Fruit fly (Drosophila melanogaster) whole organism, embryonic: Measurements from ENCODE around the gene CG1638.

Experiments
- Bdp1 ChIP-seq: fragments of 200-800 bp; sonication (Bioruptor generic); optimal IDR thresholded peaks from 3 replicates; lab custom pipeline; 2016; ENCODE audit warnings: missing biosample characterization, missing genetic modification characterization
- CG12236 ChIP-seq: fragments of 200-800 bp; sonication (Bioruptor generic); optimal IDR thresholded peaks from 2 replicates; lab custom pipeline; 2016; ENCODE audit warnings: missing biosample characterization, missing genetic modification characterization
- CG13424 ChIP-seq: fragments of 200-800 bp; sonication (Bioruptor generic); optimal IDR thresholded peaks from 2 replicates; lab custom pipeline; 2019; ENCODE audit warnings: missing biosample characterization, mild to moderate bottlenecking, missing genetic modification characterization, moderate library complexity
- CG1603 ChIP-seq: fragments of 200-800 bp; sonication (Bioruptor generic); optimal IDR thresholded peaks from 2 replicates; lab custom pipeline; 2019; ENCODE audit warnings: missing biosample characterization, mild to moderate bottlenecking, missing genetic modification characterization, moderate library complexity
- CG17612 ChIP-seq: fragments of 200-800 bp; sonication (Bioruptor generic); IDR thresholded peaks from 2 replicates; pipeline ENCODE4 v1.3.6; 2022; ENCODE audit warnings: missing biosample characterization, missing genetic modification characterization
- CG18011 ChIP-seq: fragments of 200-800 bp; sonication (Bioruptor generic); optimal IDR thresholded peaks from 2 replicates; lab custom pipeline; 2017; ENCODE audit warnings: missing biosample characterization, missing genetic modification characterization, mild to moderate bottlenecking, moderate library complexity, missing genotype
- CG2116 ChIP-seq: fragments of 200-800 bp; sonication (Bioruptor generic); optimal IDR thresholded peaks from 3 replicates; lab custom pipeline; 2018; ENCODE audit warnings: missing biosample characterization, mild to moderate bottlenecking, missing genetic modification characterization
- CG3065 ChIP-seq: fragments of 200-800 bp; sonication (Bioruptor generic); optimal IDR thresholded peaks from 2 replicates; lab custom pipeline; 2016; ENCODE audit warnings: missing biosample characterization, missing genetic modification characterization
- CG6791 ChIP-seq: fragments of 200-800 bp; sonication (Bioruptor generic); IDR thresholded peaks from 3 replicates; pipeline ENCODE4 v1.3.6; 2022; ENCODE audit warnings: missing biosample characterization, missing genetic modification characterization; ENCODE audit not compliant: partially characterized antibody
- CG6854 ChIP-seq: fragments of 200-800 bp; sonication (Bioruptor generic); optimal IDR thresholded peaks from 3 replicates; lab custom pipeline; 2017; ENCODE audit warnings: missing biosample characterization, mild to moderate bottlenecking, missing genetic modification characterization
- CG8359 ChIP-seq: fragments of 200-800 bp; sonication (Bioruptor generic); optimal IDR thresholded peaks from 2 replicates; lab custom pipeline; 2017; ENCODE audit warnings: missing biosample characterization, mild to moderate bottlenecking, missing genetic modification characterization, borderline replicate concordance
- CHES-1-like ChIP-seq: fragments of 200-800 bp; sonication (Bioruptor generic); optimal IDR thresholded peaks from 2 replicates; lab custom pipeline; 2016; ENCODE audit warnings: missing biosample characterization, missing genetic modification characterization
- CTCF ChIP-seq: fragments of 200-800 bp; sonication (Bioruptor generic); optimal IDR thresholded peaks from 2 replicates; lab custom pipeline; 2017; ENCODE audit warnings: missing biosample characterization, mild to moderate bottlenecking, missing genetic modification characterization, moderate library complexity
- Ets65A ChIP-seq: fragments of 200-800 bp; sonication (Bioruptor generic); peaks from one replicate; lab custom pipeline; 2016; ENCODE audit warnings: missing biosample characterization, missing genetic modification characterization
- Ets97D ChIP-seq: fragments of 200-800 bp; sonication (Bioruptor generic); optimal IDR thresholded peaks from 3 replicates; lab custom pipeline; 2016; ENCODE audit warnings: missing biosample characterization, missing genetic modification characterization
- HLHmδ ChIP-seq: fragments of 200-800 bp; sonication (Bioruptor generic); optimal IDR thresholded peaks from 2 replicates; lab custom pipeline; 2018; ENCODE audit warnings: missing biosample characterization, mild to moderate bottlenecking, missing genetic modification characterization, moderate library complexity
- Mrtf ChIP-seq: fragments of 200-800 bp; sonication (Bioruptor generic); IDR thresholded peaks from 3 replicates; pipeline ENCODE4 v1.3.6; 2022; ENCODE audit warnings: missing biosample characterization, missing genetic modification characterization
- NC2β ChIP-seq: fragments of 200-800 bp; sonication (Bioruptor generic); optimal IDR thresholded peaks from 2 replicates; lab custom pipeline; 2016; ENCODE audit warnings: missing biosample characterization, missing genetic modification characterization
- Nf-YB ChIP-seq: fragments of 200-800 bp; sonication (Bioruptor generic); optimal IDR thresholded peaks from 3 replicates; lab custom pipeline; 2019; ENCODE audit warnings: missing biosample characterization, mild to moderate bottlenecking, missing genetic modification characterization, moderate library complexity
- Nf-YC ChIP-seq: fragments of 200-800 bp; optimal IDR thresholded peaks from 3 replicates; lab custom pipeline; 2019; ENCODE audit warnings: missing biosample characterization, mild to moderate bottlenecking, missing genetic modification characterization, moderate library complexity
- Scr ChIP-seq: fragments of 200-800 bp; sonication (Bioruptor generic); IDR thresholded peaks from 2 replicates; pipeline ENCODE4 v1.3.6; 2022; ENCODE audit warnings: missing biosample characterization, missing genetic modification characterization; ENCODE audit not compliant: partially characterized antibody
- Taf1 ChIP-seq: fragments of 200-800 bp; sonication (Bioruptor generic); IDR thresholded peaks from 2 replicates; pipeline ENCODE4 v1.3.6; 2022; ENCODE audit warnings: missing biosample characterization, missing genetic modification characterization
- Trl ChIP-seq, 3 experiments: fragments of >200 bp in 2 of 3; fragments of 200-800 bp in 1 of 3; sonication (Bioruptor generic) in 1 of 3; optimal IDR thresholded peaks; 2 replicates in 1 of 3; 3 replicates in 2 of 3; lab custom pipeline; 2016 to 2017; ENCODE audit warnings: missing biosample characterization in 1 of 3, missing genetic modification characterization in 1 of 3
- YL-1 ChIP-seq: fragments of 200-800 bp; sonication (Bioruptor generic); optimal IDR thresholded peaks from 3 replicates; lab custom pipeline; 2017; ENCODE audit warnings: missing biosample characterization, mild to moderate bottlenecking, missing genetic modification characterization
- ara ChIP-seq: fragments of 200-800 bp; sonication (Bioruptor generic); IDR thresholded peaks from 2 replicates; pipeline ENCODE4 v1.3.6; 2022; ENCODE audit warnings: missing biosample characterization, missing genetic modification characterization
- ato ChIP-seq: fragments of 200-800 bp; sonication (Bioruptor generic); IDR thresholded peaks from 2 replicates; pipeline ENCODE4 v1.3.6; 2022; ENCODE audit warnings: missing biosample characterization, missing genetic modification characterization; ENCODE audit not compliant: partially characterized antibody
- cg ChIP-seq: fragments of 200-800 bp; sonication (Bioruptor generic); optimal IDR thresholded peaks from 3 replicates; lab custom pipeline; 2019; ENCODE audit warnings: missing biosample characterization, mild to moderate bottlenecking, missing genetic modification characterization, moderate library complexity
- chif ChIP-seq, 2 experiments: fragments of 200-800 bp; sonication (Bioruptor generic); optimal IDR thresholded peaks; 3 replicates each; lab custom pipeline; 2016; ENCODE audit warnings: missing biosample characterization in 2 of 2, missing genetic modification characterization in 2 of 2
- dimm ChIP-seq: fragments of 200-800 bp; sonication (Bioruptor generic); IDR thresholded peaks from 2 replicates; pipeline ENCODE4 v1.3.6; 2022; ENCODE audit warnings: missing biosample characterization, missing genetic modification characterization
- dmrt99B ChIP-seq: fragments of 200-800 bp; sonication (Bioruptor generic); optimal IDR thresholded peaks from 2 replicates; lab custom pipeline; 2018; ENCODE audit warnings: missing biosample characterization, mild to moderate bottlenecking, missing genetic modification characterization, moderate library complexity
- en ChIP-seq: fragments of 200-800 bp; sonication (Bioruptor generic); optimal IDR thresholded peaks from 2 replicates; lab custom pipeline; 2016; ENCODE audit warnings: missing biosample characterization, missing genetic modification characterization
- ewg ChIP-seq: fragments of 200-800 bp; sonication (Bioruptor generic); optimal IDR thresholded peaks from 3 replicates; lab custom pipeline; 2017; ENCODE audit warnings: mild to moderate bottlenecking, missing biosample characterization, missing genetic modification reagents, missing genetic modification characterization
- exex ChIP-seq: fragments of 200-800 bp; sonication (Bioruptor generic); optimal IDR thresholded peaks from 4 replicates; lab custom pipeline; 2018; ENCODE audit warnings: missing biosample characterization, mild to moderate bottlenecking, missing genetic modification characterization, moderate library complexity
- gem ChIP-seq: fragments of 200-800 bp; sonication (Bioruptor generic); optimal IDR thresholded peaks from 2 replicates; lab custom pipeline; 2019; ENCODE audit warnings: missing biosample characterization, mild to moderate bottlenecking, missing genetic modification characterization, moderate library complexity
- gfzf ChIP-seq: fragments of 200-800 bp; sonication (Bioruptor generic); optimal IDR thresholded peaks from 2 replicates; lab custom pipeline; 2016; ENCODE audit warnings: missing biosample characterization, mild to moderate bottlenecking, missing genetic modification characterization, moderate library complexity
- hkb ChIP-seq, 2 experiments: fragments of 200-800 bp in 1 of 2; fragments of >200 bp in 1 of 2; sonication (Bioruptor generic) in 1 of 2; IDR thresholded peaks in 1 of 2; optimal IDR thresholded peaks in 1 of 2; 2 replicates each; pipeline versions ENCODE4 v1.3.6 to Lab custom; 2017 to 2022; ENCODE audit warnings: missing biosample characterization in 1 of 2, missing genetic modification characterization in 1 of 2
- mirr ChIP-seq: fragments of 200-800 bp; sonication (Bioruptor generic); optimal IDR thresholded peaks from 3 replicates; lab custom pipeline; 2018; ENCODE audit warnings: missing biosample characterization, mild to moderate bottlenecking, missing genetic modification characterization
- pros ChIP-seq: fragments of 200-800 bp; sonication (Bioruptor generic); optimal IDR thresholded peaks from 3 replicates; lab custom pipeline; 2019; ENCODE audit warnings: missing biosample characterization, mild to moderate bottlenecking, missing genetic modification characterization, moderate library complexity
- psq ChIP-seq: fragments of 200-800 bp; sonication (Bioruptor generic); optimal IDR thresholded peaks from 2 replicates; lab custom pipeline; 2017; ENCODE audit warnings: missing biosample characterization, missing genetic modification characterization
- pzg ChIP-seq: fragments of 200-800 bp; sonication (Bioruptor generic); optimal IDR thresholded peaks from 3 replicates; lab custom pipeline; 2018; ENCODE audit warnings: missing biosample characterization, mild to moderate bottlenecking, missing genetic modification characterization, moderate library complexity
- sim ChIP-seq: fragments of 200-800 bp; sonication (Bioruptor generic); IDR thresholded peaks from 2 replicates; pipeline ENCODE4 v1.3.6; 2022; ENCODE audit warnings: missing biosample characterization, missing genetic modification characterization
- sna ChIP-seq: fragments of 200-800 bp; sonication (Bioruptor generic); IDR thresholded peaks from 2 replicates; pipeline ENCODE4 v1.3.6; 2022; ENCODE audit warnings: missing biosample characterization, missing genetic modification characterization; ENCODE audit not compliant: partially characterized antibody
- sqz ChIP-seq: fragments of 200-800 bp; sonication (Bioruptor generic); optimal IDR thresholded peaks from 3 replicates; lab custom pipeline; 2018; ENCODE audit warnings: missing biosample characterization, mild to moderate bottlenecking, missing genetic modification characterization
- trem ChIP-seq: fragments of 200-800 bp; optimal IDR thresholded peaks from 3 replicates; lab custom pipeline; 2019; ENCODE audit warnings: missing biosample characterization, mild to moderate bottlenecking, missing genetic modification characterization, moderate library complexity
- twi ChIP-seq: fragments of 200-800 bp; optimal IDR thresholded peaks from 2 replicates; lab custom pipeline; 2019; ENCODE audit warnings: missing biosample characterization, mild to moderate bottlenecking, missing genetic modification characterization, moderate library complexity
- unc-4 ChIP-seq: fragments of 200-800 bp; sonication (Bioruptor generic); IDR thresholded peaks from 2 replicates; pipeline ENCODE4 v1.3.6; 2022; ENCODE audit warnings: missing biosample characterization, missing genetic modification characterization; ENCODE audit not compliant: partially characterized antibody
- wor ChIP-seq: fragments of 200-800 bp; sonication (Bioruptor generic); IDR thresholded peaks from 2 replicates; pipeline ENCODE4 v1.3.6; 2022; ENCODE audit warnings: missing biosample characterization, missing genetic modification characterization
- zf30C ChIP-seq: fragments of 200-800 bp; sonication (Bioruptor generic); optimal IDR thresholded peaks from 3 replicates; lab custom pipeline; 2018; ENCODE audit warnings: missing biosample characterization, mild to moderate bottlenecking, missing genetic modification characterization

Gene CG1638

dm6 chr3R:31610639-31611594, 20.5 kb downstream of the CG1638 start, which contains the start of gene Med (continued):
- no peak for TF ChIP-seq CG3065 (GFP tag; lab: Kevin White, UChicago)
- TF ChIP-seq wor (GFP tag; lab: Robert Waterston, UW), result no peak
- no peak for TF ChIP-seq sim (GFP tag; lab: Robert Waterston, UW)
- TF ChIP-seq YL-1 (GFP tag; lab: Kevin White, UChicago), result peak; percentile 95
- TF ChIP-seq mirr (GFP tag; lab: Kevin White, UChicago), result no peak
- no peak for TF ChIP-seq Mrtf
- no peak for TF ChIP-seq unc-4 (GFP tag; lab: Robert Waterston, UW)
- peak; percentile 72 for TF ChIP-seq trem (tag; lab: Kevin White, UChicago)
- TF ChIP-seq Trl (optimal IDR thresholded peaks at IDR 0.05; lab: Kevin White, UChicago), result peak in 1 of 2 experiments; percentile 4
- TF ChIP-seq Trl (GFP tag; optimal IDR thresholded peaks at IDR 0.05; lab: Kevin White, UChicago), result no peak
- no peak for TF ChIP-seq en (GFP tag; lab: Kevin White, UChicago)
- peak; percentile 41 for TF ChIP-seq Nf-YC (tag; lab: Kevin White, UChicago)
- peak; percentile 67 for TF ChIP-seq CG1603
- TF ChIP-seq ara (GFP tag; lab: Robert Waterston, UW), result no peak
- TF ChIP-seq CG2116 (GFP tag; lab: Kevin White, UChicago), result peak; percentile 51
- no peak for TF ChIP-seq Ets65A (GFP tag; lab: Kevin White, UChicago)
- no peak for TF ChIP-seq CG18011
- peak; percentile 9 for TF ChIP-seq CG8359 (GFP tag; lab: Kevin White, UChicago)
- no peak for TF ChIP-seq ato (GFP tag; lab: Robert Waterston, UW)
- peak; percentile 98 for TF ChIP-seq gfzf (GFP tag; lab: Kevin White, UChicago)
- TF ChIP-seq CG13424 (tag; lab: Kevin White, UChicago), result no peak
- TF ChIP-seq gem (tag; lab: Kevin White, UChicago), result no peak
- no peak for TF ChIP-seq chif (GFP tag; optimal IDR thresholded peaks at IDR 0.05; lab: Kevin White, UChicago)
- TF ChIP-seq pzg (GFP tag; lab: Kevin White, UChicago), result peak; percentile 89
- TF ChIP-seq hkb (optimal IDR thresholded peaks at IDR 0.05; lab: Kevin White, UChicago), result no peak
- no peak for TF ChIP-seq hkb (GFP tag; IDR thresholded peaks at IDR 0.05; lab: Robert Waterston, UW)
- TF ChIP-seq Bdp1 (GFP tag; lab: Kevin White, UChicago), result no peak
- TF ChIP-seq dmrt99B, result no peak
- no peak for TF ChIP-seq sna
- peak; percentile 65 for TF ChIP-seq ewg (GFP tag; lab: Kevin White, UChicago)
- TF ChIP-seq cg (GFP tag; lab: Kevin White, UChicago), result peak; percentile 85
- TF ChIP-seq zf30C (GFP tag; lab: Kevin White, UChicago), result no peak
- TF ChIP-seq NC2β (GFP tag; lab: Kevin White, UChicago), result no peak
- no peak for TF ChIP-seq CG6791
- no peak for TF ChIP-seq CG17612
- peak; percentile 4 for TF ChIP-seq CTCF (GFP tag; lab: Kevin White, UChicago)
- peak; percentile 45 for TF ChIP-seq exex
- no peak for TF ChIP-seq CG12236 (GFP tag; lab: Kevin White, UChicago)
- TF ChIP-seq CHES-1-like, result peak; percentile 63
- TF ChIP-seq sqz, result peak; percentile 58
- no peak for TF ChIP-seq CG6854 (GFP tag; lab: Kevin White, UChicago)
- TF ChIP-seq dimm (GFP tag; lab: Robert Waterston, UW), result no peak
- no peak for TF ChIP-seq twi
- peak; percentile 40 for TF ChIP-seq psq (GFP tag; lab: Kevin White, UChicago)
- TF ChIP-seq pros, result peak; percentile 50
- TF ChIP-seq Ets97D (GFP tag; lab: Kevin White, UChicago), result peak; percentile 72
- no peak for TF ChIP-seq Taf1
- TF ChIP-seq Scr (GFP tag; lab: Robert Waterston, UW), result no peak
- TF ChIP-seq Nf-YB (GFP tag; lab: Kevin White, UChicago), result no peak
- TF ChIP-seq HLHmδ (GFP tag; lab: Kevin White, UChicago), result no peak
